Worm (Caenorhabditis elegans): ENCODE measurements around the gene srr-1.

Gene srr-1

DNA sequence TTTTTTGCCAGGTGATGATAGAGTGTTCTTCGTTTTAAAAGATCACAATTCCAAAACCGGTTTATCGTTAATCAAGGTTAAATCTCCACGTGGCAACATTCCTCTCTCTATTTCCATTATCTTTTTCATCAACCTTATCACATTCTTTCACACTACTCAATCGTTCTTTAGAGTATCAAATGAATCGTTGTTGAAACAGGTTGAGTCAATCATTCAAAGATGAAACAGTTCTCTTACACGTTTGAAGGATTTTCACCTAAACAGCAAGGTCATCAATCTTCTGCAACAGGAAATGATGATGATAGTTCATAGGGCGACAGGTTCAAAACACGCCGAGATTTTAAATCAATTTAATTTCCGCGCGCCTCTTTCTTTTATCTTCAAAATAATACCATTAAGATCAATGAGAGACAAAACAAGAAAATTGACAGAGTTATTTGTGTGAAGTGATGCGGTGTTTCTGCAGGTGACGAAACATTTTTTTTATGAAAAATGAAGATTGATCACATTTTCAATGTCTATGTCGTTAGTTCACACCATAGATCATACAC, 27.7 kb upstream of the srr-1 start (continued):
- TF ChIP-seq efl-1 (optimal IDR thresholded peaks at IDR 0.05), result peak in 1 of 2 experiments; percentile 26
- TF ChIP-seq efl-1 (GFP tag; optimal IDR thresholded peaks at IDR 0.05 in 1 of 2), result peak in 1 of 2 experiments; percentile 89
- TF ChIP-seq egl-13 (tag; optimal IDR thresholded peaks at IDR 0.05), result no peak
- TF ChIP-seq pax-3 (tag; optimal IDR thresholded peaks at IDR 0.05), result no peak
- TF ChIP-seq mep-1 (tag; optimal IDR thresholded peaks at IDR 0.05), result peak; percentile 75
- no peak for TF ChIP-seq ceh-8 (GFP tag; optimal IDR thresholded peaks at IDR 0.05)
- TF ChIP-seq ztf-4 (tag; optimal IDR thresholded peaks at IDR 0.05), result peak; percentile 69
- peak; percentile 1 for TF ChIP-seq swsn-7 (tag; optimal IDR thresholded peaks at IDR 0.05)
- no peak for TF ChIP-seq mef-2 (tag; optimal IDR thresholded peaks at IDR 0.05)
- TF ChIP-seq sox-4 (tag; optimal IDR thresholded peaks at IDR 0.05), result no peak
- no peak for TF ChIP-seq aly-2 (tag; optimal IDR thresholded peaks at IDR 0.05)
- no peak for TF ChIP-seq sup-37 (GFP tag; optimal IDR thresholded peaks at IDR 0.05)

DNA sequence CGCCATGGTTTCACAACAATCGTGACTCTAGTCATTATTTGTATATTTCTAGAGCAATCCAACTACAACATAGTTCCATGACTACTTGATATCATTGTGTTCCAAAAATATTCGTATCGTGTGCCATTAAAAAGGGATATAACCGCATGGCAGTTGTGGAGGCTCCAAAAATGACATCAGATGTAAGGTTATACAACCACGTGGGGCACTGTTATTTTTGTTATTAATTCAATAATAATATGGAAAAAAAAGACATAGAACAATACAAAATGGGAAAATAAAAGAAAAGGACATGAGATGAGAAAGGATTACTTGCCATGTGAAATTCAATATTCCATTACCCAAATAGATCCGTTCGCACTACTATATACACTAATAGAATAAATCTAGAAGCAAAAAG, 21.9 kb upstream of the srr-1 start:
- TF ChIP-seq dsc-1 (tag; optimal IDR thresholded peaks at IDR 0.05), result peak; percentile 62
- peak; percentile 61 for TF ChIP-seq pax-3 (tag; optimal IDR thresholded peaks at IDR 0.05)
- TF ChIP-seq blmp-1 (tag; optimal IDR thresholded peaks at IDR 0.05), result no peak

DNA sequence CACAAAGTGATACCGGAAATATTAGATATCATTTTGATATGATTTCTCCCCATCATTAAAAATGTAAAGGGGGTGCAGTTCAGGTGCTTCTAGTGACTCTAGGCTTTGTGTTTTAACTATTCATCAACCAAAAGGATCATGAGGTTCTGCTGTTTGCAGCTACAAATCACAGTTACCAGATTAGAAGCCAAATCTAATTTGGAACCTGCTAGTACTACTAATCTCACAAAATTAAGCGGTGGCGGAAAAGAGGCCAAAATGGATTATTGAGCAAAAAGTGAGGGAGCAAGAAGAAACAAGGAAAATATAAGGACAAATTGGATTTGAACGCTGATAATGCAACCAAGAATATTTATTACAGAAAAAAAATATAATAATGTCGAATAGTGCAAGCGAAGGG, 20.6 kb upstream of the srr-1 start:
- TF ChIP-seq fkh-4 (tag; optimal IDR thresholded peaks at IDR 0.05; ENCODE audit: borderline replicate concordance) (no peak), lin-15B (tag; optimal IDR thresholded peaks at IDR 0.05) (no peak), nhr-12 (tag; optimal IDR thresholded peaks at IDR 0.05) (no peak), lin-14 (GFP tag; optimal IDR thresholded peaks at IDR 0.05) (no peak), dpl-1 (GFP tag; optimal IDR thresholded peaks at IDR 0.05) (no peak), aha-1 (tag; optimal IDR thresholded peaks at IDR 0.05) (no peak), pax-3 (tag; optimal IDR thresholded peaks at IDR 0.05) (peak; percentile 19), snpc-4 (tag; optimal IDR thresholded peaks at IDR 0.05) (no peak), dsc-1 (tag; optimal IDR thresholded peaks at IDR 0.05) (peak; percentile 70), nhr-11 (tag; optimal IDR thresholded peaks at IDR 0.05) (no peak)

DNA sequence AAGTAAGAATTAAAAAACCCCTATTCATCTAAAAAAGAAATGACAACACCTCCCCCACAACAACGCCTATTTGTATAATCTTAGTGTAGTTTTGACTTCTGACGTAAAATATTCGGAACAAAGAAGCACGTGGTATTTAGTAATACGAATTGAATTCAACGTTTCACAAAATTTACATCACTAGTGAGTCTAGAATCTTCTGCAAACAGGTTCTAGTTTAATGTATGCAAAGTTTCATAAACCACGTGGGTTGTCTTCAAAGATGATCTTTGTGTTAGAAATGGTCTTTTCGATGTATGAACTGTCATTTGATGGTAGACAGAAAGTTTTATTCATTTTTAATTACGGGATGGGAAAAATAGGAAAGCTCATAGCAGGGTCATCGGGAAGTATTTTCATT, 19.6 kb upstream of the srr-1 start:
- peak; percentile 62 for TF ChIP-seq snu-23 (GFP tag; optimal IDR thresholded peaks at IDR 0.05)
- no peak for TF ChIP-seq pag-3 (tag; optimal IDR thresholded peaks at IDR 0.05; ENCODE audit: borderline replicate concordance, insufficient read depth)
- TF ChIP-seq xbp-1 (tag; optimal IDR thresholded peaks at IDR 0.05), result peak; percentile 2
- TF ChIP-seq nhr-85 (tag), result peak; percentile 70
- peak; percentile 28 for TF ChIP-seq dsc-1 (tag; optimal IDR thresholded peaks at IDR 0.05)
- peak; percentile 24 for TF ChIP-seq nhr-71 (tag; optimal IDR thresholded peaks at IDR 0.05)
- TF ChIP-seq efl-1 (optimal IDR thresholded peaks at IDR 0.05), result no peak
- peak in 1 of 2 experiments; percentile 56 for TF ChIP-seq efl-1 (GFP tag; optimal IDR thresholded peaks at IDR 0.05 in 1 of 2)
- no peak for TF ChIP-seq nhr-90 (tag; optimal IDR thresholded peaks at IDR 0.05; ENCODE audit: poor library complexity)
- peak; percentile 42 for TF ChIP-seq nhr-20 (tag; optimal IDR thresholded peaks at IDR 0.05)
- peak in 1 of 2 experiments; percentile 18 for TF ChIP-seq lin-35 (GFP tag; optimal IDR thresholded peaks at IDR 0.05)

DNA sequence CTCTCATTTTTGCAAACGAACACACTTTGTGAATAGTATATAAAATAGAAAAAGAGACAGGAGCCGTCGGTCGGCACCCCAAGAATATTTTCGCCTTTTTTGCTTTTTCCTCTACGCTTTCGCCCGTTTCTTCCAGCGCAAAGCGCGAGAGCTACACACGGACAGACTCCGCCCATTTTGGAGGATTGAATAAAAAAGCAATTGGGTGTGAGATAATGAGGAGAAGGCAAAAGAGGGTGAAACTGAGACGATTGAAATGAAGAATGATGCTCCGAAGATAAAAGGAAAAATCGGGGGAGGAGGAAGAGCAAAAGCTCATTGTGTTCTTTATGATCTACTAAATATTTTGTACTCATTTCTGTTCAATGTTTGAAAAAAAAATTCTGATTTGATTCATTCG, 17.5 kb upstream of the srr-1 start, which contains the start of gene C34B4.3:
C34B4.3 (minus strand) TSS at position 101 of the 400 bp plus-strand sequence.
- TF ChIP-seq efl-1 (optimal IDR thresholded peaks at IDR 0.05), result no peak
- TF ChIP-seq efl-1 (GFP tag; optimal IDR thresholded peaks at IDR 0.05 in 1 of 2), result no peak
- TF ChIP-seq dsc-1 (tag; optimal IDR thresholded peaks at IDR 0.05), result no peak
- TF ChIP-seq C16A3.4 (tag; optimal IDR thresholded peaks at IDR 0.05), result no peak
- no peak for TF ChIP-seq unc-30 (tag; optimal IDR thresholded peaks at IDR 0.05)

DNA sequence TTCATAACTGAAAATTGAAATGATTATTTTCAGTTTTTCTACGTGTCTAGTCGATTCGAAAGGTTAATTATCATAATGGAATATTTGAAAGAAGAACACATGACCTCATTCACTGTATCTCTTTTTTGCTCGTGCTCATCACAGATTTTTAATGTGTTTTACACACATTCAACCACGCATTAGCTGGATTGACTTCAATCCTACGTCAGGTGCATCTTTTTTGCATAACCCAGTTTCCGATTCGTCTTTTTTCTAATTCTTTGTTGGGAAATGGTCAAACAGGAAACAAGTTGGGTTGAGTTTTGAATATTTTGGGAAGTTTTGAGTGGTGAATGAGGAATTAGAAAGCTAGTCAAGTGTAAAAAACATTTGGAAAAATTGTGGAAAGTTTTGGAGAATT, 16.7 kb upstream of the srr-1 start:
- no peak for TF ChIP-seq lin-35 (GFP tag; optimal IDR thresholded peaks at IDR 0.05)
- no peak for TF ChIP-seq dsc-1 (tag; optimal IDR thresholded peaks at IDR 0.05)
- peak; percentile 47 for TF ChIP-seq unc-86 (tag; optimal IDR thresholded peaks at IDR 0.05)
- peak; percentile 23 for TF ChIP-seq lin-14 (GFP tag; optimal IDR thresholded peaks at IDR 0.05)
- no peak for TF ChIP-seq nhr-47 (tag; optimal IDR thresholded peaks at IDR 0.05)
